Fruit fly (Drosophila melanogaster) whole organism, embryonic: ENCODE measurements around the gene CG11811.

Source experiments
- B-H2 ChIP-seq: fragments of 200-800 bp; sonication (Bioruptor generic); optimal IDR thresholded peaks from 2 replicates; lab custom pipeline; 2018; ENCODE audit warnings: missing biosample characterization, mild to moderate bottlenecking, missing genetic modification characterization
- CG1024 ChIP-seq: fragments of 200-800 bp; sonication (Bioruptor generic); IDR thresholded peaks from 2 replicates; pipeline ENCODE4 v1.3.6; 2022; ENCODE audit warnings: missing biosample characterization, missing genetic modification characterization
- CG11696 ChIP-seq: fragments of 200-800 bp; sonication (Bioruptor generic); IDR thresholded peaks from 2 replicates; pipeline ENCODE4 v1.3.6; 2022; ENCODE audit warnings: missing biosample characterization, missing genetic modification characterization
- CG13624 ChIP-seq: fragments of 200-800 bp; sonication (Bioruptor generic); optimal IDR thresholded peaks from 2 replicates; lab custom pipeline; 2016; ENCODE audit warnings: missing biosample characterization, missing genetic modification characterization
- CG15073 ChIP-seq: fragments of 200-800 bp; sonication (Bioruptor generic); optimal IDR thresholded peaks from 2 replicates; lab custom pipeline; 2016; ENCODE audit warnings: missing biosample characterization, missing genetic modification characterization
- CG16813 ChIP-seq: fragments of 200-800 bp; sonication (Bioruptor generic); IDR thresholded peaks from 3 replicates; pipeline ENCODE4 v1.3.6; 2022; ENCODE audit warnings: missing biosample characterization, missing genetic modification characterization; ENCODE audit not compliant: partially characterized antibody
- CG16815 ChIP-seq: fragments of 200-800 bp; sonication (Bioruptor generic); optimal IDR thresholded peaks from 3 replicates; lab custom pipeline; 2017; ENCODE audit warnings: missing biosample characterization, mild to moderate bottlenecking, missing genetic modification characterization
- CG17186 ChIP-seq: fragments of 200-800 bp; sonication (Bioruptor generic); optimal IDR thresholded peaks from 3 replicates; lab custom pipeline; 2017; ENCODE audit warnings: missing biosample characterization, missing genetic modification reagents, missing genetic modification characterization
- CG17912 ChIP-seq: fragments of 200-800 bp; sonication (Bioruptor generic); optimal IDR thresholded peaks from 2 replicates; lab custom pipeline; 2018; ENCODE audit warnings: missing biosample characterization, mild to moderate bottlenecking, missing genetic modification characterization
- CG18599 ChIP-seq: fragments of 200-800 bp; sonication (Bioruptor generic); optimal IDR thresholded peaks from 3 replicates; lab custom pipeline; 2017; ENCODE audit warnings: missing biosample characterization, missing genetic modification characterization, mild to moderate bottlenecking, moderate library complexity, missing genetic modification reagents
- CG2116 ChIP-seq: fragments of 200-800 bp; sonication (Bioruptor generic); optimal IDR thresholded peaks from 3 replicates; lab custom pipeline; 2018; ENCODE audit warnings: missing biosample characterization, mild to moderate bottlenecking, missing genetic modification characterization
- CG2199 ChIP-seq: fragments of 200-800 bp; sonication (Bioruptor generic); IDR thresholded peaks from 3 replicates; pipeline ENCODE4 v1.3.6; 2022; ENCODE audit warnings: missing biosample characterization, missing genetic modification characterization
- CG2678 ChIP-seq: fragments of 200-800 bp; sonication (Bioruptor generic); optimal IDR thresholded peaks from 3 replicates; lab custom pipeline; 2019; ENCODE audit warnings: missing biosample characterization, mild to moderate bottlenecking, missing genetic modification characterization, moderate library complexity
- CG31441 ChIP-seq: fragments of 200-800 bp; sonication (Bioruptor generic); IDR thresholded peaks from 2 replicates; pipeline ENCODE4 v1.3.6; 2022; ENCODE audit warnings: missing biosample characterization, missing genetic modification characterization
- CG3407 ChIP-seq: fragments of 200-800 bp; sonication (Bioruptor generic); optimal IDR thresholded peaks from 2 replicates; lab custom pipeline; 2018; ENCODE audit warnings: missing biosample characterization, mild to moderate bottlenecking, missing genetic modification characterization
- CG4328 ChIP-seq: fragments of 200-800 bp; sonication (Bioruptor generic); optimal IDR thresholded peaks from 3 replicates; lab custom pipeline; 2017; ENCODE audit warnings: missing biosample characterization, missing genetic modification reagents, missing genetic modification characterization
- CG7556 ChIP-seq: fragments of 200-800 bp; sonication (Bioruptor generic); optimal IDR thresholded peaks from 2 replicates; lab custom pipeline; 2017; ENCODE audit warnings: missing biosample characterization, mild to moderate bottlenecking, missing genetic modification characterization
- CG9727 ChIP-seq: fragments of 200-800 bp; sonication (Bioruptor generic); optimal IDR thresholded peaks from 3 replicates; lab custom pipeline; 2017; ENCODE audit warnings: missing biosample characterization, mild to moderate bottlenecking, missing genetic modification characterization
- CG9797 ChIP-seq: fragments of 200-800 bp; sonication (Bioruptor generic); optimal IDR thresholded peaks from 3 replicates; lab custom pipeline; 2018; ENCODE audit warnings: missing biosample characterization, mild to moderate bottlenecking, missing genetic modification characterization
- CG9932 ChIP-seq: fragments of 200-800 bp; sonication (Bioruptor generic); IDR thresholded peaks from 2 replicates; pipeline ENCODE4 v1.3.6; 2022; ENCODE audit warnings: missing biosample characterization, missing genetic modification characterization
- Dek ChIP-seq: fragments of 200-800 bp; sonication (Bioruptor generic); optimal IDR thresholded peaks from 3 replicates; lab custom pipeline; 2019; ENCODE audit warnings: missing biosample characterization, mild to moderate bottlenecking, missing genetic modification characterization, moderate library complexity
- Dip2 ChIP-seq: fragments of 200-800 bp; sonication (Bioruptor generic); IDR thresholded peaks from 2 replicates; pipeline ENCODE4 v1.3.6; 2022; ENCODE audit warnings: missing biosample characterization, missing genetic modification characterization
- Hmr ChIP-seq: fragments of 200-800 bp; sonication (Bioruptor generic); optimal IDR thresholded peaks from 3 replicates; lab custom pipeline; 2017; ENCODE audit warnings: mild to moderate bottlenecking, missing biosample characterization, missing genetic modification reagents, missing genetic modification characterization
- Neu2 ChIP-seq: fragments of 200-800 bp; sonication (Bioruptor generic); optimal IDR thresholded peaks from 3 replicates; lab custom pipeline; 2016; ENCODE audit warnings: missing biosample characterization, missing genetic modification characterization, borderline replicate concordance
- Nf-YC ChIP-seq: fragments of 200-800 bp; optimal IDR thresholded peaks from 3 replicates; lab custom pipeline; 2019; ENCODE audit warnings: missing biosample characterization, mild to moderate bottlenecking, missing genetic modification characterization, moderate library complexity
- NfI ChIP-seq: fragments of 200-800 bp; sonication (Bioruptor generic); optimal IDR thresholded peaks from 3 replicates; lab custom pipeline; 2018; ENCODE audit warnings: missing biosample characterization, mild to moderate bottlenecking, missing genetic modification characterization, moderate library complexity
- Rfx ChIP-seq: fragments of 200-800 bp; sonication (Bioruptor generic); IDR thresholded peaks from 2 replicates; pipeline ENCODE4 v1.3.6; 2022; ENCODE audit warnings: missing biosample characterization, missing genetic modification characterization
- Side ChIP-seq: fragments of 200-800 bp; sonication (Bioruptor generic); optimal IDR thresholded peaks from 2 replicates; lab custom pipeline; 2016; ENCODE audit warnings: missing biosample characterization, missing genetic modification characterization
- Ssrp ChIP-seq: fragments of 200-800 bp; sonication (Bioruptor generic); optimal IDR thresholded peaks from 2 replicates; lab custom pipeline; 2018; ENCODE audit warnings: missing biosample characterization, mild to moderate bottlenecking, missing genetic modification characterization, moderate library complexity
- TFAM ChIP-seq: fragments of 200-800 bp; sonication (Bioruptor generic); optimal IDR thresholded peaks from 2 replicates; lab custom pipeline; 2017; ENCODE audit warnings: missing biosample characterization, missing genetic modification characterization, inconsistent platforms
- YL-1 ChIP-seq: fragments of 200-800 bp; sonication (Bioruptor generic); optimal IDR thresholded peaks from 3 replicates; lab custom pipeline; 2017; ENCODE audit warnings: missing biosample characterization, mild to moderate bottlenecking, missing genetic modification characterization
- bigmax ChIP-seq: fragments of 200-800 bp; sonication (Bioruptor generic); optimal IDR thresholded peaks from 2 replicates; lab custom pipeline; 2018; ENCODE audit warnings: missing biosample characterization, mild to moderate bottlenecking, missing genetic modification characterization
- br ChIP-seq: fragments of >200 bp; optimal IDR thresholded peaks from 2 replicates; lab custom pipeline; 2017
- chinmo ChIP-seq: fragments of 200-800 bp; sonication (Bioruptor generic); IDR thresholded peaks from 4 replicates; pipeline ENCODE4 v1.3.6; 2022; ENCODE audit warnings: missing biosample characterization, missing genetic modification characterization; ENCODE audit not compliant: partially characterized antibody
- corto ChIP-seq: fragments of 200-800 bp; sonication (Bioruptor generic); optimal IDR thresholded peaks from 2 replicates; lab custom pipeline; 2016; ENCODE audit warnings: missing biosample characterization, mild to moderate bottlenecking, missing genetic modification characterization, moderate library complexity
- crp ChIP-seq, 2 experiments: fragments of 200-800 bp; sonication (Bioruptor generic); optimal IDR thresholded peaks; 2 replicates in 1 of 2; 3 replicates in 1 of 2; lab custom pipeline; 2017; ENCODE audit warnings: missing biosample characterization in 2 of 2, missing genetic modification characterization in 2 of 2, mild to moderate bottlenecking in 1 of 2, moderate library complexity in 1 of 2
- dan ChIP-seq: fragments of 200-800 bp; sonication (Bioruptor generic); IDR thresholded peaks from 2 replicates; pipeline ENCODE4 v1.3.6; 2022; ENCODE audit warnings: missing biosample characterization, missing genetic modification characterization
- dmrt11E ChIP-seq: fragments of 200-800 bp; sonication (Bioruptor generic); optimal IDR thresholded peaks from 3 replicates; lab custom pipeline; 2018; ENCODE audit warnings: missing biosample characterization, mild to moderate bottlenecking, missing genetic modification characterization, moderate library complexity
- gcm2 ChIP-seq: fragments of 200-800 bp; sonication (Bioruptor generic); optimal IDR thresholded peaks from 2 replicates; lab custom pipeline; 2016; ENCODE audit warnings: missing biosample characterization, missing genetic modification characterization
- gfzf ChIP-seq: fragments of 200-800 bp; sonication (Bioruptor generic); optimal IDR thresholded peaks from 2 replicates; lab custom pipeline; 2016; ENCODE audit warnings: missing biosample characterization, mild to moderate bottlenecking, missing genetic modification characterization, moderate library complexity
- her ChIP-seq: fragments of 200-800 bp; sonication (Bioruptor generic); optimal IDR thresholded peaks from 2 replicates; lab custom pipeline; 2016; ENCODE audit warnings: missing biosample characterization, missing genetic modification characterization
- nom ChIP-seq: fragments of 200-800 bp; sonication (Bioruptor generic); optimal IDR thresholded peaks from 2 replicates; lab custom pipeline; 2017; ENCODE audit warnings: missing biosample characterization, missing genetic modification characterization, mild to moderate bottlenecking, moderate library complexity, missing genetic modification reagents
- phol ChIP-seq: fragments of 200-800 bp; sonication (Bioruptor generic); optimal IDR thresholded peaks from 3 replicates; lab custom pipeline; 2018; ENCODE audit warnings: missing biosample characterization, mild to moderate bottlenecking, missing genetic modification characterization, moderate library complexity
- pita ChIP-seq: fragments of 200-800 bp; sonication (Bioruptor generic); optimal IDR thresholded peaks from 2 replicates; lab custom pipeline; 2017; ENCODE audit warnings: missing biosample characterization, mild to moderate bottlenecking, missing genetic modification characterization
- salm ChIP-seq: fragments of 200-800 bp; sonication (Bioruptor generic); optimal IDR thresholded peaks from 2 replicates; lab custom pipeline; 2018; ENCODE audit warnings: missing biosample characterization, mild to moderate bottlenecking, missing genetic modification characterization
- sens ChIP-seq: fragments of 200-800 bp; sonication (Bioruptor generic); peaks from one replicate; lab custom pipeline; 2016; ENCODE audit warnings: missing biosample characterization, missing genetic modification characterization
- slbo ChIP-seq: fragments of 200-800 bp; sonication (Bioruptor generic); IDR thresholded peaks from 2 replicates; pipeline ENCODE4 v1.3.6; 2022; ENCODE audit warnings: missing biosample characterization, missing genetic modification characterization
- slou ChIP-seq: fragments of 200-800 bp; sonication (Bioruptor generic); optimal IDR thresholded peaks from 3 replicates; lab custom pipeline; 2016; ENCODE audit warnings: missing biosample characterization, missing genetic modification characterization
- sna ChIP-seq: fragments of 200-800 bp; sonication (Bioruptor generic); IDR thresholded peaks from 2 replicates; pipeline ENCODE4 v1.3.6; 2022; ENCODE audit warnings: missing biosample characterization, missing genetic modification characterization; ENCODE audit not compliant: partially characterized antibody
- sqz ChIP-seq: fragments of 200-800 bp; sonication (Bioruptor generic); optimal IDR thresholded peaks from 3 replicates; lab custom pipeline; 2018; ENCODE audit warnings: missing biosample characterization, mild to moderate bottlenecking, missing genetic modification characterization

CG11811 gene

dm6 chr3L:10697413-10698118, 6.7 kb downstream of the CG11811 start:
- no peak for TF ChIP-seq sna (GFP tag; lab: Robert Waterston, UW)
- TF ChIP-seq Neu2 (GFP tag; lab: Kevin White, UChicago) = no peak
- TF ChIP-seq Ssrp (tag; lab: Kevin White, UChicago) = no peak
- no peak for TF ChIP-seq CG15073 (GFP tag; lab: Kevin White, UChicago)
- no peak for TF ChIP-seq CG17912 (GFP tag; lab: Kevin White, UChicago)
- TF ChIP-seq CG13624 (GFP tag; lab: Kevin White, UChicago) = no peak
- no peak for TF ChIP-seq Rfx (GFP tag; lab: Robert Waterston, UW)
- no peak for TF ChIP-seq Dip2 (GFP tag; lab: Robert Waterston, UW)
- TF ChIP-seq CG11696 (GFP tag; lab: Robert Waterston, UW) = 0 out of 2 replicates have a peak, but pooled peaks have one; percentile 14
- 0 out of 3 replicates have a peak, but pooled peaks have one; percentile 12 for TF ChIP-seq CG2199
- no peak for TF ChIP-seq CG9727
- no peak for TF ChIP-seq phol (tag; lab: Kevin White, UChicago)
- peak; percentile 41 for TF ChIP-seq nom (GFP tag; lab: Kevin White, UChicago)
- peak; percentile 58 for TF ChIP-seq sens (GFP tag; lab: Kevin White, UChicago)
- TF ChIP-seq sqz = peak; percentile 81
- no peak for TF ChIP-seq salm
- TF ChIP-seq gcm2 = no peak
- no peak for TF ChIP-seq CG3407 (GFP tag; lab: Kevin White, UChicago)
- TF ChIP-seq CG1024 (GFP tag; lab: Robert Waterston, UW) = no peak
- 0 out of 4 replicates have a peak, but pooled peaks have one; percentile 45 for TF ChIP-seq chinmo
- TF ChIP-seq crp (GFP tag; optimal IDR thresholded peaks at IDR 0.05; lab: Kevin White, UChicago) = no peak
- no peak for TF ChIP-seq slou
- TF ChIP-seq dan (GFP tag; lab: Robert Waterston, UW) = no peak
- TF ChIP-seq YL-1 (GFP tag; lab: Kevin White, UChicago) = no peak
- no peak for TF ChIP-seq CG4328 (GFP tag; lab: Kevin White, UChicago)
- no peak for TF ChIP-seq TFAM
- no peak for TF ChIP-seq CG16815 (GFP tag; lab: Kevin White, UChicago)

dm6 chr3L:10698182-10698581, 7.4 kb downstream of the CG11811 start:
- TF ChIP-seq B-H2 (GFP tag; lab: Kevin White, UChicago) = peak; percentile 50
- peak; percentile 59 for TF ChIP-seq slbo
- peak; percentile 8 for TF ChIP-seq CG17186
- TF ChIP-seq CG18599 (GFP tag; lab: Kevin White, UChicago) = peak; percentile 12
- TF ChIP-seq gfzf (GFP tag; lab: Kevin White, UChicago) = peak; percentile 42
- peak; percentile 0 for TF ChIP-seq dmrt11E (tag; lab: Kevin White, UChicago)
- TF ChIP-seq Dek (tag; lab: Kevin White, UChicago) = peak; percentile 10
- 0 out of 2 replicates have a peak, but pooled peaks have one; percentile 13 for TF ChIP-seq CG31441 (GFP tag; lab: Robert Waterston, UW)
- peak; percentile 16 for TF ChIP-seq CG9797 (GFP tag; lab: Kevin White, UChicago)
- no peak for TF ChIP-seq br (lab: Kevin White, UChicago)
- TF ChIP-seq CG9932 (GFP tag; lab: Robert Waterston, UW) = peak; percentile 32; the same call in 1 of the 2 replicates
- TF ChIP-seq Hmr (GFP tag; lab: Kevin White, UChicago) = peak; percentile 40
- TF ChIP-seq Nf-YC (tag; lab: Kevin White, UChicago) = peak; percentile 41
- peak; percentile 62 for TF ChIP-seq pita (GFP tag; lab: Kevin White, UChicago)
- TF ChIP-seq Side (GFP tag; lab: Kevin White, UChicago) = no peak
- peak; percentile 70 for TF ChIP-seq CG2116
- no peak for TF ChIP-seq bigmax (GFP tag; lab: Kevin White, UChicago)
- TF ChIP-seq her (GFP tag; lab: Kevin White, UChicago) = peak; percentile 98
- TF ChIP-seq CG2678 (tag; lab: Kevin White, UChicago) = peak; percentile 30
- no peak for TF ChIP-seq corto (GFP tag; lab: Kevin White, UChicago)
- peak; percentile 38 for TF ChIP-seq NfI
- 0 out of 3 replicates have a peak, but pooled peaks have one; percentile 35 for TF ChIP-seq CG16813
- TF ChIP-seq CG7556 (GFP tag; lab: Kevin White, UChicago) = peak; percentile 21
